Worm (Caenorhabditis elegans) whole organism, L4/young adult: ENCODE results near the gene vab-23.

ENCODE experiments used
- W03F9.2 ChIP-seq: fragments of 150-350 bp; optimal IDR thresholded peaks from 2 replicates; lab custom pipeline; 2014; ENCODE audit warnings: missing biosample characterization, missing genetic modification characterization
- dao-5 ChIP-seq: sonication (generic microtip); optimal IDR thresholded peaks from 2 replicates; lab custom pipeline; 2016; ENCODE audit warnings: missing genotype, missing genetic modification characterization, moderate library complexity, missing compliant biosample characterization
- him-1 ChIP-seq: sonication (generic microtip); optimal IDR thresholded peaks from 2 replicates; lab custom pipeline; 2016; ENCODE audit warnings: missing genotype, missing genetic modification reagents, missing genetic modification characterization, missing compliant biosample characterization

Gene vab-23

DNA sequence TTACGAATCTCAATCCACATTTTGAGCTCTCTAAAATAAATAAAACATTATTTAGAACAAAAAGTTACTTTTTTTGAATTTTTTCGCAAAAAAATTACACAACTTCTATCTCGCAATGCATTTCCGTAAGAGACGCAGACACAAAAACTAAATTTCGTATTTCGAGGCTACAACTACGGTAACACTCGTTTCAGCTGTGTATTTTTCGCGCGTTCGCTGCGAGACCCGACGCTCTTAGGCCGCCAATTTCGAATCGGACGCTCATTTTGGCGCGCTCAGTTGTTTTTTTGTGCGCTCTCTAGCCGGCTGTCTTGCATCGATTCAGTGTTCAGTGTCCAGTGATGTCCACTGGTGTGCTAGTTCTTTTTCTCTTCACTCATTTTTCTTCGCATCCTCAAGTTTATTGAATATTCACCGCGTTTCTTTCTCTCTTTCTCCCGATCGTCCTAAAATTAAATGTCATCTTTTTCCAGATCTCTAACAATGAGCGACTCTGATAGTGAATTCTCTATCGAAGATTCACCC is 26.3 kb downstream of the vab-23 start, which contains the start of the genes npp-3 and top-2:
npp-3 (minus strand) TSS at position 115 of the 525 bp plus-strand sequence.
top-2 (plus strand) TSS at position 475 of the 525 bp plus-strand sequence.
- TF ChIP-seq dao-5 (tag; lab: Kevin White, UChicago) (no peak), W03F9.2 (peak; percentile 88), him-1 (peak; percentile 74)

DNA sequence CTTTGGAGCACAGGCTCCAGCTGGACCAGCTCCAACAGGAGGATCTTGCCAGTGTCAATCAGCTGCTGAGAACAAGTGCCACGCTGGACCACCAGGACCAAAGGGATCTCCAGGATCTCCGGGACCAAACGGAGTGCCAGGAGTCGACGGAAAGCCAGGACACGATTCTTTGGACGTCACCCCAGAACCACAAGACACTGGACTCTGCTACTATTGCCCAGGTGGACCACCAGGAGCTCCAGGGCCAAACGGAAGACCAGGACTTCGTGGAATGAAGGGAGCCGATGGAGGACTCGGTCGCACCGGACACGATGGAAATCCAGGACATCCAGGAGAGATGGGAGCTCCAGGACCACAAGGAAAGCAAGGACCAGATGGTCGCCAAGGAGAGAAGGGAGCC is 32.1 kb downstream of the vab-23 start:
- TF ChIP-seq him-1 (no peak), dao-5 (tag; lab: Kevin White, UChicago) (no peak), W03F9.2 (no peak)

DNA sequence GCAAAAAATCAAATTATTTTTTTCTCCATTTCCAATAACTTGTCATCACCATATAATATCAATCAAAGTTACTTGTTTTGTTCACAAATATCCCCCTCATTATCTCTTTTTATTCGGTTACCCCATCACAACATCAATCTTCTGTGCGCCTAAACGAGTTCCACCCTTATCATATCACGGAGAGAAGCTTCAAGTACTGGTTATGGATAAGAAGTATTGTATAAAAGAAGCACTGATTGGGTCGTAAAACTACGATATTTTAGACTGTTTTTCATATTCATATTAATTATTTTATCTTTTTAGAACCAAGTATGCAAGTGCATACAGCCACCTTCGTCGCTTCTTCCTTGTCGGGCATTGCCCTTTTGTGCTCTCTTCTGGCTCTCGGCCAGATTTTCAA is 32.8 kb downstream of the vab-23 start, which contains the start of gene col-84:
col-84 (plus strand) TSS at position 301 of the 400 bp plus-strand sequence.
- no peak for TF ChIP-seq dao-5 (tag; lab: Kevin White, UChicago)
- TF ChIP-seq him-1: no peak
- no peak for TF ChIP-seq W03F9.2

DNA sequence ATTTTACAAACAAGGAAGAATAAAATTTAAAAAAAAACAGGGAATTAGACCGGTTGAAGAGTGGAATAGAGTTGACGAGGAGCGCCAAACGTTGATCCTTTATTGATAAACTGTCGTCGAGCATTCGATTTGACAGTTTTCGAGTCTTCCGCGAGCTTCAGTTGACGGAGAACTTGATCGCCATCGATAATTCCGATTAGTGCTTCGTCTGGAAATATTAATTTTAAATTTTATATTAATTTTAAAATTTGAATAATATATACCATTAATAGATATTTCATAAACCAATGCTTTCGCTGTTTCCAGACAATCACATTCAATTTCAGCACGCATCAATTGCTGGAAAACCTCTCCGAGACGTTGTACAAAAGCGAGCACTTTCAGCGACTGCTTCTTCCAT is 35.4 kb downstream of the vab-23 start, which contains the start of gene K12D12.4:
K12D12.4 (minus strand) TSS at position 101 of the 400 bp plus-strand sequence.
- TF ChIP-seq dao-5 (tag; lab: Kevin White, UChicago): no peak
- TF ChIP-seq W03F9.2: no peak
- TF ChIP-seq him-1: no peak

DNA sequence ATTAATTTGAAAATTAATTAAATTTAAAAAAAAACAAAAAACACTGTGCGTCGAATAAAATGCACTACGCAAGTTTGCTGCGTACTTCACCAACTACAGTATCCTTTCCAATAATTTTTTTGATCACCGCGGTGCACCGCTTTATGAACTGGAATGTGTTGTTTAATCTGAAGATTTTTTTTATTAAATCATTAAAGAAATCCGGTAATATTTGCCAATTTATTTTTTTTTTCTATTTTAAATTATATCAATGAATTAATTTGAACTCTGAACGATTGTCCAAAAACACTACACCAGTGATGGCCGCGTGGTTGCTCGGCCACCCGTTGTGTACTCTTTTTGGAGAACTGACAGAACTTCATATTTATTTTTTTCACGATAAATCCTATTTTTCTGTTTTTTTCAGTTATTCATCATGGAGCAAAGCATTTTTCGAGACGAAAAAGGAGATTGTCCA is 40.4 kb downstream of the vab-23 start, which contains the start of gene K12D12.5:
K12D12.5 (plus strand) TSS at position 407 of the 457 bp plus-strand sequence.
- TF ChIP-seq W03F9.2: peak; percentile 25
- TF ChIP-seq dao-5 (tag; lab: Kevin White, UChicago): no peak
- TF ChIP-seq him-1: no peak

ce11 chrII:11859833-11860232 is 41.2 kb downstream of the vab-23 start:
- no peak for TF ChIP-seq W03F9.2
- no peak for TF ChIP-seq dao-5 (tag; lab: Kevin White, UChicago)
- no peak for TF ChIP-seq him-1

ce11 chrII:11856361-11856760 is 44.6 kb downstream of the vab-23 start, which contains the start of gene clh-1:
Gene clh-1 (minus strand): TSS chrII:11856461.
- TF ChIP-seq him-1 (no peak), dao-5 (tag; lab: Kevin White, UChicago) (no peak), W03F9.2 (no peak)

DNA sequence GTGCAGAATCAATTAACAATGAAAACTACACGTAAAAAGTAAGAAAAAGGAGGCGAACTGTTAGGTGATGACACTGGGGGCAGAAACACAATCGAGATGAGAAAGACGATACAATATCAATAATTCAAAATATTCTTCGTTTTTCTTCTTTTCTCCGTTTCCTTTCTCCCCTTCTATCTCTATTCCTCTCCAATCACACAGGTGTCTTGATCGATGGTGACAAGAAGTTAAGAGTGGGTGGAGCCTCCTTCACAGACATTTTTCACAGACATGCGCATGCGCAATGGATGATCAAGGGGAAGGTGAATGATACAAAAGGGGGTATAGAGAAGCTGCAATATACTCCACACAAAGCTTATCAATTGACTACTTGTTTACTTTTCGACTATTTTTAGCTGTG is 46.3 kb downstream of the vab-23 start:
- TF ChIP-seq dao-5 (tag; lab: Kevin White, UChicago) (no peak), W03F9.2 (no peak)

ce11 chrII:11853108-11853507 is 47.9 kb downstream of the vab-23 start:
- TF ChIP-seq him-1 (no peak), dao-5 (tag; lab: Kevin White, UChicago) (no peak), W03F9.2 (no peak)

DNA sequence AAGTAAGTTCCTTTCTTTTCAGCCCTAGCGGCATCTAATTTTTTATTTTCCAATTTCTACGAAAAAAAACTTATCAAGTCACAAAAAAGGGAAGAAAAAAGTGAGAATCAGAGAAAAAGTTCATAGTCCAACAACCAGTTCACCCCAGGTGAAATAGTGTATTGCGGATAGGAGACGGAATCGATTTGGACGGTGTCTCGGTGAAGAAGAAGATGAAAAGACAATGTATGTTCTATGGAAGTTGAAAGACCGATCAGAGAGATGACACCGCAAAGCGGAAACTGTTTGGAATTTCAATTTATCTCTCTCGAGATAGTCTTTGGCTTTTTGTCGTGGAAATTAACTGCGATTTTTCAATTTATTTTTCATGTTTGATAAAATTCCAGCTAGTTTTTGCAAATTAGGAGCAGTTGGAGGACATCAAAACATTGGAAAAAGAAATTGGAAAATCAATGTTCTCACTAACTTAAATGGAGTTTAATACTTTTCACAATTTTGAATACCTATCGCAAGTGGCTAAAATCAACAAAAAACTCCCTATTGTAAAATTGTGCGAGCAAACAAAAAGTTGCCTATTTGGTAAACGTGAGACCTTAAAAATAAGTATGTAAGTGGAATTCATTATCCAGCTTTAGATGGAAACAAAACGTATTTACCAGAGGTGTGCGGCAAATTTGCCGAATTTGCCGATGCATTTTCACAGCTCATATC is 48.7 kb downstream of the vab-23 start:
- no peak for TF ChIP-seq him-1
- TF ChIP-seq W03F9.2: no peak
- no peak for TF ChIP-seq dao-5 (tag; lab: Kevin White, UChicago)

DNA sequence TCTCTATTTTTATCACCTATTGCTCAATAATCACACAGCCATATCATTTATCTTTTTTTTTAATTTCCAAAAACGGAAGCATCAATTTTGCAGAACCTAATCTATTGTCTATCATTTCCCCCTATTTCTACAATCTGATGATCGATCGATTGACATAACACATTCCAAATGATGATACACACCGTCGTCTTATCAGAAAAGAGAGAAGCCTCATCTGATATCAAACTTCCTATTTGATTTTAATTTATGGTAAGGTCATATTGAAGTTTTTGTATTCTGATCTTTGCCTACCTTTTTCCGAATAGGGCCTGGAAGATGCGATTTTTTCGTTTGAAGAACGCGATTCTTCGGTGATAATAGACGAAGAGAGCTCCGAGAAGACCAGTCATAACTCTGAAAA is 51.4 kb downstream of the vab-23 start:
- no peak for TF ChIP-seq him-1
- no peak for TF ChIP-seq W03F9.2
- TF ChIP-seq dao-5 (tag; lab: Kevin White, UChicago): no peak
